Fruit fly (Drosophila melanogaster) whole organism, embryonic: ENCODE measurements around the gene cl.

Source experiments
- Antp ChIP-seq: fragments of 200-800 bp; sonication (Bioruptor generic); optimal IDR thresholded peaks from 3 replicates; lab custom pipeline; 2016; ENCODE audit warnings: missing biosample characterization, missing genetic modification characterization
- Atf-2 ChIP-seq: fragments of 200-800 bp; sonication (Bioruptor generic); optimal IDR thresholded peaks from 2 replicates; lab custom pipeline; 2016; ENCODE audit warnings: missing biosample characterization, missing genetic modification characterization
- Atf6 ChIP-seq: fragments of 200-800 bp; sonication (Bioruptor generic); IDR thresholded peaks from 2 replicates; pipeline ENCODE4 v1.3.6; 2022; ENCODE audit warnings: missing biosample characterization, missing genetic modification characterization
- Bteb2 ChIP-seq: fragments of 200-800 bp; sonication (Bioruptor generic); optimal IDR thresholded peaks from 2 replicates; lab custom pipeline; 2016; ENCODE audit warnings: missing biosample characterization, missing genetic modification characterization
- CG10366 ChIP-seq: fragments of 200-800 bp; sonication (Bioruptor generic); IDR thresholded peaks from 2 replicates; pipeline ENCODE4 v1.3.6; 2022; ENCODE audit warnings: missing biosample characterization, missing genetic modification characterization
- CG11093 ChIP-seq: fragments of 200-800 bp; sonication (Bioruptor generic); IDR thresholded peaks from 3 replicates; pipeline ENCODE4 v1.3.6; 2022; ENCODE audit warnings: missing biosample characterization, missing genetic modification characterization
- CG11695 ChIP-seq: fragments of 200-800 bp; sonication (Bioruptor generic); IDR thresholded peaks from 3 replicates; pipeline ENCODE4 v1.3.6; 2022; ENCODE audit warnings: missing biosample characterization, missing genetic modification characterization
- CG15073 ChIP-seq: fragments of 200-800 bp; sonication (Bioruptor generic); optimal IDR thresholded peaks from 2 replicates; lab custom pipeline; 2016; ENCODE audit warnings: missing biosample characterization, missing genetic modification characterization
- CG1603 ChIP-seq: fragments of 200-800 bp; sonication (Bioruptor generic); optimal IDR thresholded peaks from 2 replicates; lab custom pipeline; 2019; ENCODE audit warnings: missing biosample characterization, mild to moderate bottlenecking, missing genetic modification characterization, moderate library complexity
- CG18011 ChIP-seq: fragments of 200-800 bp; sonication (Bioruptor generic); optimal IDR thresholded peaks from 2 replicates; lab custom pipeline; 2017; ENCODE audit warnings: missing biosample characterization, missing genetic modification characterization, mild to moderate bottlenecking, moderate library complexity, missing genotype
- CG18262 ChIP-seq: fragments of 200-800 bp; optimal IDR thresholded peaks from 3 replicates; lab custom pipeline; 2019; ENCODE audit warnings: missing biosample characterization, mild to moderate bottlenecking, missing genetic modification characterization, moderate library complexity
- CG18599 ChIP-seq: fragments of 200-800 bp; sonication (Bioruptor generic); optimal IDR thresholded peaks from 3 replicates; lab custom pipeline; 2017; ENCODE audit warnings: missing biosample characterization, missing genetic modification characterization, mild to moderate bottlenecking, moderate library complexity, missing genetic modification reagents
- CG31441 ChIP-seq: fragments of 200-800 bp; sonication (Bioruptor generic); IDR thresholded peaks from 2 replicates; pipeline ENCODE4 v1.3.6; 2022; ENCODE audit warnings: missing biosample characterization, missing genetic modification characterization
- CG32532 ChIP-seq: fragments of 200-800 bp; sonication (Bioruptor generic); IDR thresholded peaks from 2 replicates; pipeline ENCODE4 v1.3.6; 2022; ENCODE audit warnings: missing biosample characterization, missing genetic modification characterization
- CG3407 ChIP-seq: fragments of 200-800 bp; sonication (Bioruptor generic); optimal IDR thresholded peaks from 2 replicates; lab custom pipeline; 2018; ENCODE audit warnings: missing biosample characterization, mild to moderate bottlenecking, missing genetic modification characterization
- CG3726 ChIP-seq: fragments of 200-800 bp; sonication (Bioruptor generic); IDR thresholded peaks from 3 replicates; pipeline ENCODE4, ENCODE4 v1.3.6; 2022; ENCODE audit warnings: missing biosample characterization, missing genetic modification characterization
- CG4360 ChIP-seq: fragments of 200-800 bp; sonication (Bioruptor generic); IDR thresholded peaks from 2 replicates; pipeline ENCODE4 v1.3.6; 2022; ENCODE audit warnings: missing biosample characterization, missing genetic modification characterization
- CG4404 ChIP-seq: fragments of 200-800 bp; sonication (Bioruptor generic); IDR thresholded peaks from 2 replicates; pipeline ENCODE4 v1.3.6; 2022; ENCODE audit warnings: missing biosample characterization, missing genetic modification characterization
- CG4424 ChIP-seq: fragments of 200-800 bp; sonication (Bioruptor generic); optimal IDR thresholded peaks from 3 replicates; lab custom pipeline; 2016; ENCODE audit warnings: missing biosample characterization, missing genetic modification characterization
- CG6813 ChIP-seq: fragments of 200-800 bp; sonication (Bioruptor generic); optimal IDR thresholded peaks from 2 replicates; lab custom pipeline; 2017; ENCODE audit warnings: missing biosample characterization, missing genetic modification characterization, mild to moderate bottlenecking, moderate library complexity, missing genetic modification reagents
- CG9609 ChIP-seq: fragments of 200-800 bp; sonication (Bioruptor generic); optimal IDR thresholded peaks from 3 replicates; lab custom pipeline; 2016; ENCODE audit warnings: missing biosample characterization, missing genetic modification characterization
- CG9727 ChIP-seq: fragments of 200-800 bp; sonication (Bioruptor generic); optimal IDR thresholded peaks from 3 replicates; lab custom pipeline; 2017; ENCODE audit warnings: missing biosample characterization, mild to moderate bottlenecking, missing genetic modification characterization
- CHES-1-like ChIP-seq: fragments of 200-800 bp; sonication (Bioruptor generic); optimal IDR thresholded peaks from 2 replicates; lab custom pipeline; 2016; ENCODE audit warnings: missing biosample characterization, missing genetic modification characterization
- Dfd ChIP-seq, 2 experiments: fragments of >200 bp; optimal IDR thresholded peaks; 2 replicates each; lab custom pipeline; 2017; ENCODE audit warnings: missing biosample characterization in 2 of 2, missing genetic modification characterization in 2 of 2
- Dll ChIP-seq: fragments of 200-800 bp; sonication (Bioruptor generic); IDR thresholded peaks from 4 replicates; pipeline ENCODE4 v1.3.6; 2022; ENCODE audit warnings: missing biosample characterization, missing genetic modification characterization; ENCODE audit not compliant: partially characterized antibody
- Drgx ChIP-seq: fragments of 200-800 bp; sonication (Bioruptor generic); IDR thresholded peaks from 2 replicates; pipeline ENCODE4 v1.3.6; 2022; ENCODE audit warnings: missing biosample characterization, missing genetic modification characterization
- Fer2 ChIP-seq: fragments of 200-800 bp; sonication (Bioruptor generic); optimal IDR thresholded peaks from 2 replicates; lab custom pipeline; 2018; ENCODE audit warnings: missing biosample characterization, mild to moderate bottlenecking, missing genetic modification characterization, moderate library complexity
- HLHmδ ChIP-seq: fragments of 200-800 bp; sonication (Bioruptor generic); optimal IDR thresholded peaks from 2 replicates; lab custom pipeline; 2018; ENCODE audit warnings: missing biosample characterization, mild to moderate bottlenecking, missing genetic modification characterization, moderate library complexity
- Oli ChIP-seq: fragments of 200-800 bp; sonication (Bioruptor generic); optimal IDR thresholded peaks from 2 replicates; lab custom pipeline; 2018; ENCODE audit warnings: missing biosample characterization, mild to moderate bottlenecking, missing genetic modification characterization, moderate library complexity
- Ssrp ChIP-seq: fragments of 200-800 bp; sonication (Bioruptor generic); optimal IDR thresholded peaks from 2 replicates; lab custom pipeline; 2018; ENCODE audit warnings: missing biosample characterization, mild to moderate bottlenecking, missing genetic modification characterization, moderate library complexity
- ac ChIP-seq: fragments of 200-800 bp; sonication (Bioruptor generic); optimal IDR thresholded peaks from 3 replicates; lab custom pipeline; 2017; ENCODE audit warnings: missing biosample characterization, mild to moderate bottlenecking, missing genetic modification characterization
- chm ChIP-seq: fragments of 200-800 bp; sonication (Bioruptor generic); IDR thresholded peaks from 2 replicates; pipeline ENCODE4 v1.3.6; 2022; ENCODE audit warnings: missing biosample characterization, missing genetic modification characterization
- dmrt11E ChIP-seq: fragments of 200-800 bp; sonication (Bioruptor generic); optimal IDR thresholded peaks from 3 replicates; lab custom pipeline; 2018; ENCODE audit warnings: missing biosample characterization, mild to moderate bottlenecking, missing genetic modification characterization, moderate library complexity
- fu2 ChIP-seq: fragments of 200-800 bp; sonication (Bioruptor generic); optimal IDR thresholded peaks from 2 replicates; lab custom pipeline; 2016; ENCODE audit warnings: missing biosample characterization, missing genetic modification characterization
- gcm2 ChIP-seq: fragments of 200-800 bp; sonication (Bioruptor generic); optimal IDR thresholded peaks from 2 replicates; lab custom pipeline; 2016; ENCODE audit warnings: missing biosample characterization, missing genetic modification characterization
- gfzf ChIP-seq: fragments of 200-800 bp; sonication (Bioruptor generic); optimal IDR thresholded peaks from 2 replicates; lab custom pipeline; 2016; ENCODE audit warnings: missing biosample characterization, mild to moderate bottlenecking, missing genetic modification characterization, moderate library complexity
- gro ChIP-seq: fragments of 200-800 bp; sonication (Bioruptor generic); optimal IDR thresholded peaks from 2 replicates; lab custom pipeline; 2016; ENCODE audit warnings: missing biosample characterization, missing genetic modification characterization
- jing ChIP-seq: fragments of 200-800 bp; sonication (Bioruptor generic); optimal IDR thresholded peaks from 2 replicates; lab custom pipeline; 2018; ENCODE audit warnings: missing biosample characterization, mild to moderate bottlenecking, missing genetic modification characterization
- kay ChIP-seq: fragments of 200-800 bp; sonication (Bioruptor generic); optimal IDR thresholded peaks from 2 replicates; lab custom pipeline; 2016; ENCODE audit warnings: missing biosample characterization, missing genetic modification characterization
- knrl ChIP-seq: fragments of 200-800 bp; sonication (Bioruptor generic); IDR thresholded peaks from 3 replicates; pipeline ENCODE4 v1.3.6; 2022; ENCODE audit warnings: missing biosample characterization, missing genetic modification characterization; ENCODE audit not compliant: partially characterized antibody
- lab ChIP-seq: fragments of 200-800 bp; sonication (Bioruptor generic); optimal IDR thresholded peaks from 3 replicates; lab custom pipeline; 2017; ENCODE audit warnings: missing biosample characterization, missing genetic modification characterization, mild to moderate bottlenecking, moderate library complexity, missing genetic modification reagents
- lola ChIP-seq, 3 experiments: fragments of >200 bp in 2 of 3; fragments of 200-800 bp in 1 of 3; sonication (Bioruptor generic) in 1 of 3; optimal IDR thresholded peaks; 2 replicates each; lab custom pipeline; 2017 to 2019; ENCODE audit warnings: missing biosample characterization in 3 of 3, missing genetic modification characterization in 3 of 3, mild to moderate bottlenecking in 1 of 3, moderate library complexity in 1 of 3
- luna ChIP-seq: fragments of 200-800 bp; sonication (Bioruptor generic); optimal IDR thresholded peaks from 2 replicates; lab custom pipeline; 2016; ENCODE audit warnings: missing biosample characterization, missing genetic modification characterization
- odd ChIP-seq: fragments of 200-800 bp; sonication (Bioruptor generic); optimal IDR thresholded peaks from 2 replicates; lab custom pipeline; 2017; ENCODE audit warnings: missing biosample characterization, mild to moderate bottlenecking, missing genetic modification characterization
- prd ChIP-seq, 3 experiments: fragments of >200 bp in 2 of 3; fragments of 200-800 bp in 1 of 3; sonication (Bioruptor generic) in 1 of 3; optimal IDR thresholded peaks in 2 of 3; IDR thresholded peaks in 1 of 3; 2 replicates in 2 of 3; 3 replicates in 1 of 3; pipeline versions ENCODE4 v1.3.6 to Lab custom; 2017 to 2022; ENCODE audit warnings: missing biosample characterization in 1 of 3, missing genetic modification characterization in 1 of 3
- pzg ChIP-seq: fragments of 200-800 bp; sonication (Bioruptor generic); optimal IDR thresholded peaks from 3 replicates; lab custom pipeline; 2018; ENCODE audit warnings: missing biosample characterization, mild to moderate bottlenecking, missing genetic modification characterization, moderate library complexity
- rib ChIP-seq: fragments of 200-800 bp; sonication (Bioruptor generic); IDR thresholded peaks from 2 replicates; pipeline ENCODE4 v1.3.6; 2022; ENCODE audit warnings: missing biosample characterization, missing genetic modification characterization
- sens ChIP-seq: fragments of 200-800 bp; sonication (Bioruptor generic); peaks from one replicate; lab custom pipeline; 2016; ENCODE audit warnings: missing biosample characterization, missing genetic modification characterization
- so ChIP-seq: fragments of 200-800 bp; sonication (Bioruptor generic); IDR thresholded peaks from 3 replicates; pipeline ENCODE4 v1.3.6; 2022; ENCODE audit warnings: missing biosample characterization, missing genetic modification characterization
- wor ChIP-seq: fragments of 200-800 bp; sonication (Bioruptor generic); IDR thresholded peaks from 2 replicates; pipeline ENCODE4 v1.3.6; 2022; ENCODE audit warnings: missing biosample characterization, missing genetic modification characterization
- zf30C ChIP-seq: fragments of 200-800 bp; sonication (Bioruptor generic); optimal IDR thresholded peaks from 3 replicates; lab custom pipeline; 2018; ENCODE audit warnings: missing biosample characterization, mild to moderate bottlenecking, missing genetic modification characterization

cl gene

DNA sequence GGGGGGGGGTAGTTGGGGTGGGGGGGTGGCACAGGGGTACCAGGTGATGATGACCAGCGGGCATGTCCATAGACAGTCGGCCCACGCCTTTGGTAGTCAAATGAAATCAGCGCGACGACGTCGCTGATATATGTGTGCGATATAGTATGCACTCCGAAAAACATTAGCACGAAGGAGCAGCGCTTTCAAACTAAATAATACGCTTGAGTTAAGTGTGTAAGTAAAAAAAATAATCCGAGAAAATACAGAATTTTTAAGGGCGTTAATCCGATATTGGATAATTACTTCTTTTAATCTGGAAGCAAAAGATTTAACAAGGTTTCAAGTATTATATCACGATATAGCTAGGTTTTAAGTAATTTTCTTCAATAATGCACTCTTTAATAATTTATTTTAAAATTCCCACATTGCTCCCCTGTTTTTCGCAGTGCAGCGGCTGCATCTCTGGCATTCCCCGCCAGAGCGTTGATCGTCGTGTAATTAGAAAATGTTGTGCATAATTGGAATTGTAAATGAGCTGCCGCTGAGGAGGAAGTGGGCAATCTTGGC lies 25.1 kb upstream of the cl start (continued):
- TF ChIP-seq CG4360 (GFP tag; lab: Robert Waterston, UW) = no peak
- TF ChIP-seq fu2 (GFP tag; lab: Kevin White, UChicago) = no peak
- no peak for TF ChIP-seq lab (GFP tag; lab: Kevin White, UChicago)
- TF ChIP-seq CG6813 = no peak
- TF ChIP-seq rib = no peak
- no peak for TF ChIP-seq jing (GFP tag; lab: Kevin White, UChicago)
- no peak for TF ChIP-seq CG15073 (GFP tag; lab: Kevin White, UChicago)
- no peak for TF ChIP-seq Bteb2 (GFP tag; lab: Kevin White, UChicago)
- peak; percentile 21 for TF ChIP-seq CG18262
- TF ChIP-seq CHES-1-like (GFP tag; lab: Kevin White, UChicago) = no peak
- TF ChIP-seq Drgx (GFP tag; lab: Robert Waterston, UW) = peak; percentile 56
- no peak for TF ChIP-seq CG3407 (GFP tag; lab: Kevin White, UChicago)
- no peak for TF ChIP-seq Dll (GFP tag; lab: Robert Waterston, UW)
- TF ChIP-seq ac (GFP tag; lab: Kevin White, UChicago) = no peak
- TF ChIP-seq wor = no peak
- no peak for TF ChIP-seq CG18599 (GFP tag; lab: Kevin White, UChicago)
- TF ChIP-seq pzg (GFP tag; lab: Kevin White, UChicago) = no peak
- TF ChIP-seq CG32532 (GFP tag; lab: Robert Waterston, UW) = no peak
- no peak for TF ChIP-seq gro (GFP tag; lab: Kevin White, UChicago)
- TF ChIP-seq prd (optimal IDR thresholded peaks at IDR 0.05; lab: Kevin White, UChicago) = no peak
- peak; percentile 21; the same call in 1 of the 3 replicates for TF ChIP-seq prd (GFP tag; IDR thresholded peaks at IDR 0.05; lab: Robert Waterston, UW)
- peak; percentile 2 for TF ChIP-seq dmrt11E
- no peak for TF ChIP-seq chm (GFP tag; lab: Robert Waterston, UW)
- no peak for TF ChIP-seq Atf6
- TF ChIP-seq CG10366 (GFP tag; lab: Robert Waterston, UW) = no peak
- TF ChIP-seq CG11695 = no peak
- TF ChIP-seq CG4404 = no peak
- no peak for TF ChIP-seq so (GFP tag; lab: Robert Waterston, UW)
- TF ChIP-seq odd (GFP tag; lab: Kevin White, UChicago) = no peak
- peak; percentile 51 for TF ChIP-seq sens
- TF ChIP-seq CG4424 (GFP tag; lab: Kevin White, UChicago) = peak; percentile 14
- peak; percentile 7 for TF ChIP-seq Ssrp
- peak; percentile 7 for TF ChIP-seq Oli (tag; lab: Kevin White, UChicago)
- peak; percentile 34; the same call in 1 of the 2 replicates for TF ChIP-seq CG31441
- no peak for TF ChIP-seq CG3726 (GFP tag; lab: Robert Waterston, UW)
- TF ChIP-seq Antp (GFP tag; lab: Kevin White, UChicago) = no peak
- TF ChIP-seq zf30C (GFP tag; lab: Kevin White, UChicago) = no peak
- no peak for TF ChIP-seq CG1603 (tag; lab: Kevin White, UChicago)
- no peak for TF ChIP-seq gfzf
- TF ChIP-seq CG9727 (GFP tag; lab: Kevin White, UChicago) = no peak
- TF ChIP-seq knrl = no peak
- TF ChIP-seq Fer2 (tag; lab: Kevin White, UChicago) = no peak
- TF ChIP-seq CG9609 (GFP tag; lab: Kevin White, UChicago) = no peak
- no peak for TF ChIP-seq lola (GFP tag; optimal IDR thresholded peaks at IDR 0.05; lab: Kevin White, UChicago)
- no peak for TF ChIP-seq CG11093 (GFP tag; lab: Robert Waterston, UW)
- TF ChIP-seq gcm2 (GFP tag; lab: Kevin White, UChicago) = no peak
- TF ChIP-seq kay (GFP tag; lab: Kevin White, UChicago) = no peak
- no peak for TF ChIP-seq CG18011
- no peak for TF ChIP-seq HLHmδ (GFP tag; lab: Kevin White, UChicago)
- no peak for TF ChIP-seq Dfd (GFP tag; optimal IDR thresholded peaks at IDR 0.05; lab: Kevin White, UChicago)
- TF ChIP-seq luna (GFP tag; lab: Kevin White, UChicago) = no peak
- TF ChIP-seq Atf-2 (GFP tag; lab: Kevin White, UChicago) = no peak
